Worm (Caenorhabditis elegans): ENCODE measurements around the gene fem-1.

ce11 chrIV:5492196-5492595 is 45.6 kb downstream of the fem-1 start:
- TF ChIP-seq egl-27 (tag; optimal IDR thresholded peaks at IDR 0.05) (no peak), dpl-1 (GFP tag; optimal IDR thresholded peaks at IDR 0.05) (no peak), nhr-77 (tag; optimal IDR thresholded peaks at IDR 0.05) (no peak), lin-13 (GFP tag; optimal IDR thresholded peaks at IDR 0.05) (no peak), nhr-76 (tag; optimal IDR thresholded peaks at IDR 0.05) (no peak), unc-62 (GFP tag; optimal IDR thresholded peaks at IDR 0.05) (no peak), ceh-82 (tag; optimal IDR thresholded peaks at IDR 0.05) (no peak), elt-2 (tag; optimal IDR thresholded peaks at IDR 0.05) (no peak), snpc-4 (tag; optimal IDR thresholded peaks at IDR 0.05) (no peak), tbx-2 (tag; optimal IDR thresholded peaks at IDR 0.05) (no peak), nhr-19 (GFP tag; conservative IDR thresholded peaks at IDR 0.05) (no peak), lin-14 (GFP tag; optimal IDR thresholded peaks at IDR 0.05) (no peak), swsn-7 (tag; optimal IDR thresholded peaks at IDR 0.05) (no peak)
